Worm (Caenorhabditis elegans) whole organism, dauer: Measurements from ENCODE around the gene srw-29.

Source experiments
- unc-62 ChIP-seq: sonication (generic microtip); optimal IDR thresholded peaks from 2 replicates; lab custom pipeline; 2017; ENCODE audit warnings: missing biosample characterization, missing genetic modification reagents, missing genetic modification characterization

The srw-29 gene

DNA sequence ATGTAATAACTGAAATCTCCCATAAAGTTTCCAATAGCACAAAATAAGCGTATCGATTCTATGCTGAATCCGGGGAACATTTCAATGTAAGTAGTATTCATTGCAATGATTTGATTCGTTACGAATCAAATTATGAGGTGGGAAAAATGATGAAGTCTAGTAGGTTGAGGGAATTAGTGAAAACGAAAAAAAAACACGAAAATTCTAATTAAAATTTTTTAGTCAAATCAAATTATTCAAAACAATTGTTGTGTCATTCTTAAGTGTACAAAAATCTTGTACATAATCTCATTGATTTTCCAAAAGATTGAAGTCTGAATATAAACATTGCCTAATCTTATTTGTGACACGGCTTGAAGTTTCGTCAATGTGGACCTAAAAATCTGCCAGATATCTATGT is at the start of gene srw-29:
Gene srw-29, minus strand, starts transcription at position 101 of the 400 bp plus-strand sequence.
- TF ChIP-seq unc-62 (GFP tag; lab: Kevin White, UChicago): no peak

DNA sequence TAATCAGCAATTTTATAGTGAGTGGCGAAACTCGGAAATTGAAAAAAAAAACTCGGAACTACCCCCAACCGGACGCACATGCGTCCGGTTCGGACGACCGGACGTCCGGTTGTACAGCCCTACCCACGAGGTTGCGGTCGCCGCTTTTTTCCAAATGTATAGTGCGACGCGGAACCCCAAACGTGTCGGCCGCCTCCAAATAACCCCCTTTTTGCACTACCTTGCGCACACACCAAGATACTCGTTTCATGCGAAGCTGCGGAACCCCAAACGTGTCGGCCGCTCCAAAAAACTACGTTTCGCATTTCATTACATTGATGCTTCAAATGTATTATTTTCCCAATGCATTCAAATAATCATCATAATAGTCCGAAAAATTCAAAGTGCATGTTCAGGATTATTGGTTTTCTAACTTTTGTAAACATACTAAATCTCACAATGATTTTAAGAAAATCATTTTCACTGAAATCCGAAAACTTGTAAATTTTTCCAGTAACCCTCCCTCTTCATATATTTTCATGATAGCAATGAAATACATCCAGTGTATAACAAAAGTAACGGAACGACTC is 47.8 kb upstream of the srw-29 start, which contains the start of gene srw-35:
Gene srw-35, plus strand, starts transcription at position 519 of the 569 bp plus-strand sequence.
- no peak for TF ChIP-seq unc-62 (GFP tag; lab: Kevin White, UChicago)

DNA sequence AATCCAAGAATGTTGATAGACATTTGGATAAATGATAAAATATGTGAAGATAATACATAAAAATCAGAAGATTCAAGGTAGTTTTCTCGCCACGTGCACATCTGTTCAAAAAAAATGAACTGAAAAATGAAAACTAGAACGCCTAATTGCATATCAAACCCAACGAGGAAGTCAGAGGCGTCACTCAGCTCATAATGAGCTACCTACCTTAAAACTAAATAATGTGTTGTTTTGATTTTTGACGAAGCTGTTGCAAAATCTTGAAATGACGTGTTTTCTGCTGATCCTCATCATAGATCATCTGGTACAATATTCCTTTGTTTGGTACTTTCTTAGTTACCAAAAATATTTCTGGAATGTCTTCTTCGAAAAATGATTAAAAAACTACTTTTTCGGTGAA is 46.6 kb upstream of the srw-29 start, which contains the start of gene srh-138:
Gene srh-138, minus strand, starts transcription at position 101 of the 400 bp plus-strand sequence.
- TF ChIP-seq unc-62 (GFP tag; lab: Kevin White, UChicago): no peak

DNA sequence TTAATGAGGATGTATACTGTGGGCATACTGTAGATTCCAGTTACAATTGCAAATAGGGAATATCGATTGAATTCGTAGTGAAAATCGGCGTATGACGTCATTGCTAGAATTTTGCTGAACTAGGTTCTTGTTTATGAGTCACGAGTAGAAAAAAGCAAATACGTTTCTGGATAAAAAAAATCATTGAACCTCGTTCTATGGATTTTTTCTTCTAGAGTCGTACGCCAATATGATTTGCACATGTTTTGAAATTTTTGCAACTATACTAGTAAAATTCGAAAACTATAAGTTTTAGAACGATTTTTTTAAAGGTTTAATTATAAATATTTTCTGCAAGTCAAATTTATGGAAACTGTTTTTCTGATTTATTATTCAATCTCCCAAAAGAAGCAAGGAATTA is 43.5 kb upstream of the srw-29 start, which contains the start of gene sru-44:
Gene sru-44, minus strand, starts transcription at position 101 of the 400 bp plus-strand sequence.
- no peak for TF ChIP-seq unc-62 (GFP tag; lab: Kevin White, UChicago)

DNA sequence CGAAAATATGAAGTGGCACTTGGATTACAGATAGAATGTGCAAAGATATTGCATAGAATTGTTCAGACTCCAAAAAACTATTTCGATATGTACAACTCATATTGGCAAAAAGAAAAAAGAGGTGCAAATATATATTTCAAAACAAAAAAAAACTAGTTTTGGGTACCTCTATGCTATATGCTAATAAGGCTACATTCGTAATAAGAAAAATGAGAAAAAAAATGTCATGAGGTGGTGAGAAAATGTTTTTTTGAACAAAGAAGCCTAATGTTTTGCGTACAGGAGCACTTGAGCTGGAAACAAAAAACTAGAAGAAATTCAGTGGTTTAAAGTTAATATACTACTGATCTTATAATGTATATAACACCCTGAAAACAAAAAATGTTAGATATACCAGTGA is 36.5 kb upstream of the srw-29 start, which contains the start of gene srh-142:
Gene srh-142, minus strand, starts transcription at position 101 of the 400 bp plus-strand sequence.
- TF ChIP-seq unc-62 (GFP tag; lab: Kevin White, UChicago): no peak

DNA sequence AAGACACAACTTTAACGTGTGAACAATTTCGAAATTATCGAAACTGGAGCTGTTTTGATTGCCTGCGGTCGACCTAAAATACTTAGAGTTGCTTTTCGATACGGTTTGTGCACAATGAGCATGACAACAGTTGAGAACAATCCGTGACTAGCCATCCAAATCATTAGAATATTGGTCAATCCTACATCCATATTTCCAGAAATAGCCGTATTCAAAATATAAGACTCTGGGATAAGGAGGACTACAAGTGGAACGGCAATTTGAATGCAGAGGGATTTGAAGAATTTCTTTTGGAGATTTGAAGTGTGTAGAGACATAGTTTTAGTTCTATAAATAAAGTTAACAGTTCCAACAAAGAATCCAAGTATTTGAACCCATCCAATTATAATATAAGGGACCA is 35.0 kb upstream of the srw-29 start:
- no peak for TF ChIP-seq unc-62 (GFP tag; lab: Kevin White, UChicago)

DNA sequence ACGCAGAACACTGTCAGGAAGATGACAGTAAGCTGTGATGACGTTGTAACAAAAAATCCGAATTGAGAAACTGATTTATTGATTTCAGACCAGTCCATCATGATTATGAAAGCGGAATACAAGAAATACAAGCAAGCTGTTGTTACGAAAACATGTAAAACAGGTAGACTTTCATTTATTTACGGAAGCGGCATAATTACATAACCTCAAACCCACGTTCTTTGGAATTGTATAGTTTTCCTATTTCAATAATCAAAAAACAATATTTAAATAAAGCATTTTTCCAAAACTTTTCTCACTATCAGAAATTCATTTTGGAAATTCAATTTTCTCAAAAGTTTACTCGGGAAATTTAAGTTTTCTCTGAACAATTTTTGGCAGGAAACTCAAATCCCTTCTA is 34.4 kb upstream of the srw-29 start, which contains the start of gene str-15:
Gene str-15, minus strand, starts transcription at position 101 of the 400 bp plus-strand sequence.
- no peak for TF ChIP-seq unc-62 (GFP tag; lab: Kevin White, UChicago)

DNA sequence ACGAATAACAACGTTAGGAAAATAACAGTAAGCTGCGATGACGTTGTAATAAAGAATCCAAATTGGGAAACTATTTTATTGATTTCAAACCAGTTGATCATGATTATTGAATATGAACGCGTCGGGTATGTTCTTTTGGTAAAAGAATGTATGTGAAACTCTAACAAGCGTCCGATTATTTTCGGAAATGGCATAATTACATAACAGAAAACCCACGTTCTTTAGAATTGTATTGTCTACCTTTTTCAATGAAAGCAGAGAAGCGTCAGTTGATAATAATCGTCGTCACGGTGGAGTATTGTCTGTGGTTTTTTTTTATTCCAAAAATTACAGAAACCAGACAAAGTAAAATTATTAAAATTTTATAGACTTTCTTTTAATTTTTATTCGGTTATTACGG is 30.7 kb upstream of the srw-29 start, which contains the start of gene str-14:
Gene str-14, minus strand, starts transcription at position 101 of the 400 bp plus-strand sequence.
- no peak for TF ChIP-seq unc-62 (GFP tag; lab: Kevin White, UChicago)

DNA sequence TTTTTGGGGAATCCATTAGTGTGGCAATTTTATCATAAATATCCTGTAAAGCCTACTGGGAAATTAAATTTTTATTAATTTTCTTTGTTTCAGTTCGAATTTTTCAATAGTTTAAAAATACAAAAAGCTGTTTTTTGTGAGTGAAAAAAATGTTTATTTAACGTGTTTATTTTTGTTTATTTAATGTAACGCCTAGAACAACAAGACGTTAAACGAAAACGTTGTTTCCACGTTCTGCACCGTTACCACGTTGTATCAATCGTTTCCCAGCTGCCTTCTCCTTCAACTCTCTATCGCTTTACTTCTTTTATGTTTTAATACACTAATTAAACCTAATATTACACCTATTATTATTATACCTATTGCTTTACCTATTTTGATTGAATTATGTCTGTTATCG is 23.4 kb upstream of the srw-29 start, which contains the start of gene T08G3.13:
Gene T08G3.13, plus strand, starts transcription at position 301 of the 400 bp plus-strand sequence.
- TF ChIP-seq unc-62 (GFP tag; lab: Kevin White, UChicago): no peak

DNA sequence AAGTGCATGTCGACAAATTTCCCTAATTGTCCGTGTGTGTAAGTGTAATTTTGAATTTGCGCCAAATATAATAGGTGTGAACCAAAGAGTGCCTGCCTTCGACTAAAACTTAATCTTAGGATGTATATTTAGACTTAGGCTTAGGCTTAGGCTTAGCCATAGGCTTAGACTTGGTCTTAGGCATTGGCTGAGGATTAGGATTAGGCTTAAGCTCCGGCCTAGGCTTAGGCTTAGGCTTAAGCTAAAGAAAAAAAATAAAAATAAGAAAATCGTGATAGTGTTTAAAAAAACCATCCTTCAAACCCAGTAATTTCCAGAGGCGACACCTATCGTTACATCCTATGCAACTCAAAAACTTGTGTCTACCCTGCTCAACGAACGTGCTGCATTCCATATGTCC is 21.9 kb upstream of the srw-29 start:
- no peak for TF ChIP-seq unc-62 (GFP tag; lab: Kevin White, UChicago)

DNA sequence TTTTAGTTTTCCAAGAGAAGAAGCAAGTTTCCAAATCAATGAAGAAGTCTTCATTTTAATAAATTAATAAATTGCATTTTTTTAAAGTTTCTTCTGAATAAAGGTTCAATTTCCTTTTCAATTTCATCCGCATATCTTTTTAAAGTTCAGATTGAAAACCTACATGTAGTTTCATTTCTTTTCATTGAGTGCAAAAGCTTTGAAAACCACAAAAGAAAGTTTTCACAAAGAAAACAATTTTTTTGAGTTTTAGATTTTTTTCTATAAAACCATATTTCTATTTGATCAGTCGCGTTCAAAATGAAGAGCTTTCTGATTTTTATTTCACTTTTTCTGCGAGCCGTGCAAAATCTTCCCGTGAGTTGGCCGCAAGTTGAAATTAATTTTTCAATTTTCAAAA is 21.3 kb upstream of the srw-29 start, which contains the start of gene T08G3.6:
Gene T08G3.6, plus strand, starts transcription at position 301 of the 400 bp plus-strand sequence.
- no peak for TF ChIP-seq unc-62 (GFP tag; lab: Kevin White, UChicago)

DNA sequence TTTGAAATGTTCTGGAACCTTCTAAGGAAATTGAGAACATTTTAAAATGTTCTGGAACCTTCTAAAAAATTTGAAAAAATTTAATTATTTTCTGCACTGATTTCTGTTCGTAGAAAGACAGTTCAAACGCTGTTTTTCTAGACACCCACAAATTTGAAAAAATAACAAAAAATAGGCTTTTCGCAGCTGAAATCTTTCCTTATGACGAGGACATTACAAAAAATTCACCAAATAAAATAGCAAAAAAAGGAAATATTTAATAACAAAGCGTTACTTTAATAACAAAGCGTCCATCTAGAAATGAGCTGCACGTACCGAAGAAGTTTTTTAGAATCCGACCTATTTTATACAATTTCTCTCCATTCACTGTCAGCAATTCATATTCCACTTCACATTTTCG is 19.3 kb upstream of the srw-29 start, which contains the start of gene srh-141:
Gene srh-141, plus strand, starts transcription at position 301 of the 400 bp plus-strand sequence.
- TF ChIP-seq unc-62 (GFP tag; lab: Kevin White, UChicago): no peak

DNA sequence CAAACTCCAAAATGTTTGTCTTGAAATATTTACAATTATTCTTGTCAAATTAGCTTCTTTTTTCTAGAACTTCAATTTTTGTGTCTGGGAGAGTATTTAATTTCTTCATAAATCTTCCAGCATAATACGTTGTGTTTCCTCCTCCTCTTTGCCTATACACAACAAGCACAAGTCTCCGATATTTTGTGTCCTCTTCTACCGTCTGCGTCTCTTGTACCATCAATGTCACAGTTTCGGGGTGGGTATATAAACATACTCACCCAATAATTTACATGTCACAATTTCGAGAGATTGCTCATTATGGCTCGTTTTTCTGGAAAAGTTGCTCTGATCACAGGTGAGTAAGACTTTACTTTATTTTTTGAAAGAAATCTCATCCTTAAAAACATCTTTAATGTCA is 13.2 kb upstream of the srw-29 start, which contains the start of gene F26D2.15:
Gene F26D2.15, plus strand, starts transcription at position 301 of the 400 bp plus-strand sequence.
- no peak for TF ChIP-seq unc-62 (GFP tag; lab: Kevin White, UChicago)

DNA sequence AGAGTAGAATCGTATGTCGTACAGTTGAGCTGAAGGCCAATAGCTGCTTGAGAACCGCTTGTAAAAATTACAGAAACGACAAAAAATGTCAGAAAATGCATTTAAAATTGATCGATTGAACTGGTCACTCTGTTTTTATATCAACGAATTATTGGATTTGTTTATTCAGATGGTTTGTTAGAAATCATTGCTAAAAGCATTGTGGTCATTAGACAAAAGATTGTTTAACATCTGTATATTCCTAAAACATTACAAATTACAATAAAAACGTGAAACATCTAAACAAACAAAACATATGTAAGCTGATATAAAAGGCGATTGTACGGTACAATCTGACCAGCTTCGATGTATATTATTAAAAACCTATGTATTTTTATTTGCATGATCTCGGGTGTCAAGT is 11.2 kb upstream of the srw-29 start, which contains the start of the genes F26D2.13 and F26D2.14:
Gene F26D2.13, minus strand, starts transcription at position 101 of the 400 bp plus-strand sequence.
Gene F26D2.14, plus strand, starts transcription at position 346 of the 400 bp plus-strand sequence.
- no peak for TF ChIP-seq unc-62 (GFP tag; lab: Kevin White, UChicago)

DNA sequence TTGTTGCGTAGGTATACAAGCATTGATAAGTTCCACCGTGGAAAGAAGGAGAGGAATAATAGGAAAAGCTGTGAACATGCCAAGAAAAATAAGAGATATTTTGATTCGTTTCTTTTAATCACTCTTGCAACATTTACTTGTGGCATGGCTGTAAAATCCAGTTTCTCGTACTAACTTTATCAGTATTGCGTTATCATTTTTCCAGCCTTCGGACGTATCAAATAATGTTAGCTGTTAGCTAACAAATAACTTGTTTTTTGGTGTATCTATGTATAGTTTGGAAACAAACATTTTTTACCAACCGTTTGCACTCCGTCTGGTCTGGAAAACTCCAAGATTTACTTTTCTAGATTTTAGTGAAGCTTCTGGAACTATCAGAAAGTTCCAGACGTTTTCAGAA is 9.1 kb upstream of the srw-29 start, which contains the start of gene clec-234:
Gene clec-234, minus strand, starts transcription at position 101 of the 400 bp plus-strand sequence.
- TF ChIP-seq unc-62 (GFP tag; lab: Kevin White, UChicago): no peak

DNA sequence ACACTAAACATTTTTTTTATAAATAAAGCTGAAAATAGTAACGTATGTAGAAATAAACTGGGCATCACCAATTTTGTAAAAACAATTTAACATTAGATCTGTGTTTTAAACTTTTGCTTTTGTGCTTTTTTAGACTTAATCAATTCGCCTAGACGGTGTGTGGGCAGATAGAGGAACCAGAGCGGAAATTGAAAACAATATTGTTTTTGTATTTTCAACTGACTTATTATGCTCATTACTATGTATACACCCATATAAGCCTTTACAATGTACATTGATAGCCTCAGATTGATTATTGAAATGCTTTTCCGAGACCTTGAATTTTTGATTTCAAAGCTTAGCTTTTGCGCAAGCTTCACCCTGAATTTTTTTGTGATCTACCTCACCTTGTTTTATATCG is 5.6 kb upstream of the srw-29 start, which contains the start of gene str-73:
Gene str-73, plus strand, starts transcription at position 301 of the 400 bp plus-strand sequence.
- no peak for TF ChIP-seq unc-62 (GFP tag; lab: Kevin White, UChicago)
